Worm (Caenorhabditis elegans) whole organism, early embryonic: ENCODE data around the gene his-62.

Experiments used
- B0310.2 ChIP-seq: sonication (generic microtip); optimal IDR thresholded peaks from 2 replicates; lab custom pipeline; 2016; ENCODE audit warnings: mild to moderate bottlenecking, missing genetic modification characterization, missing compliant biosample characterization
- F13C5.2 ChIP-seq: sonication (generic microtip); optimal IDR thresholded peaks from 2 replicates; lab custom pipeline; 2017; ENCODE audit warnings: mild to moderate bottlenecking, missing genetic modification characterization, inconsistent platforms, missing compliant biosample characterization
- aly-1 ChIP-seq: sonication (generic microtip); optimal IDR thresholded peaks from 2 replicates; lab custom pipeline; 2016; ENCODE audit warnings: missing genetic modification characterization, missing compliant biosample characterization
- ama-1 ChIP-seq: fragments of 150-350 bp; optimal IDR thresholded peaks from 2 replicates; lab custom pipeline; 2014
- ceh-13 ChIP-seq: fragments of 200-800 bp; sonication (Bioruptor generic); optimal IDR thresholded peaks from 2 replicates; lab custom pipeline; 2018; ENCODE audit warnings: mild to moderate bottlenecking, missing genetic modification characterization, missing compliant biosample characterization
- ceh-36 ChIP-seq: sonication (generic microtip); optimal IDR thresholded peaks from 2 replicates; lab custom pipeline; 2016; ENCODE audit warnings: missing genetic modification characterization, inconsistent platforms, missing compliant biosample characterization
- ets-7 ChIP-seq: sonication (generic microtip); optimal IDR thresholded peaks from 2 replicates; lab custom pipeline; 2016; ENCODE audit warnings: missing genotype, missing genetic modification characterization, missing compliant biosample characterization
- flt-1 ChIP-seq: fragments of 200-800 bp; sonication (Bioruptor generic); IDR thresholded peaks from 2 replicates; pipeline ENCODE4 v1.3.6; 2022; ENCODE audit warnings: missing genetic modification characterization, missing compliant biosample characterization
- hmbx-1 ChIP-seq: sonication (generic microtip); optimal IDR thresholded peaks from 2 replicates; lab custom pipeline; 2016; ENCODE audit warnings: mild to moderate bottlenecking, missing genetic modification characterization, missing compliant biosample characterization
- hmg-4 ChIP-seq: fragments of 200-800 bp; sonication (Bioruptor generic); optimal IDR thresholded peaks from 2 replicates; lab custom pipeline; 2018; ENCODE audit warnings: mild to moderate bottlenecking, missing genetic modification characterization, missing compliant biosample characterization
- hnd-1 ChIP-seq: sonication (generic microtip); optimal IDR thresholded peaks from 2 replicates; lab custom pipeline; 2016; ENCODE audit warnings: missing genetic modification characterization, missing compliant biosample characterization
- pes-1 ChIP-seq: fragments of 200-800 bp; sonication (Bioruptor generic); IDR thresholded peaks from 2 replicates; pipeline ENCODE4 v1.3.6; 2022; ENCODE audit warnings: missing genetic modification reagents, missing genetic modification characterization, missing compliant biosample characterization
- scrt-1 ChIP-seq: fragments of 200-800 bp; sonication (Bioruptor generic); IDR thresholded peaks from 2 replicates; pipeline ENCODE4 v1.3.6; 2022; ENCODE audit warnings: missing genetic modification characterization, missing compliant biosample characterization
- sea-1 ChIP-seq: fragments of 200-800 bp; sonication (Bioruptor generic); conservative IDR thresholded peaks from 2 replicates; pipeline ENCODE4 v1.3.6; 2022; ENCODE audit warnings: missing genetic modification characterization, missing compliant biosample characterization
- tbx-11 ChIP-seq: fragments of 200-800 bp; sonication (Bioruptor generic); IDR thresholded peaks from 2 replicates; pipeline ENCODE4 v1.3.6; 2022; ENCODE audit warnings: missing genetic modification characterization, missing compliant biosample characterization
- tbx-37 ChIP-seq: fragments of 200-800 bp; sonication (Bioruptor generic); conservative IDR thresholded peaks from 2 replicates; pipeline ENCODE4 v1.3.6; 2022; ENCODE audit warnings: missing genetic modification reagents, missing genetic modification characterization, missing compliant biosample characterization
- tra-4 ChIP-seq: sonication (generic microtip); optimal IDR thresholded peaks from 2 replicates; lab custom pipeline; 2017; ENCODE audit warnings: missing genetic modification characterization, missing compliant biosample characterization

Gene his-62

ce11 chrIV:7468638-7469037, 17.7 kb upstream of the his-62 start:
- no peak for TF ChIP-seq B0310.2 (tag; lab: Kevin White, UChicago)
- TF ChIP-seq sea-1 (GFP tag; lab: Robert Waterston, UW) = no peak
- TF ChIP-seq hnd-1 (tag; lab: Kevin White, UChicago) = no peak
- TF ChIP-seq flt-1 (GFP tag; lab: Robert Waterston, UW) = no peak
- TF ChIP-seq hmbx-1 (tag; lab: Kevin White, UChicago) = no peak
- TF ChIP-seq tra-4 (tag; lab: Kevin White, UChicago) = no peak
- TF ChIP-seq hmg-4 (GFP tag; lab: Kevin White, UChicago) = no peak
- TF ChIP-seq ceh-36 (tag; lab: Kevin White, UChicago) = no peak
- TF ChIP-seq pes-1 (GFP tag; lab: Robert Waterston, UW) = no peak
- no peak for TF ChIP-seq tbx-11 (GFP tag; lab: Robert Waterston, UW)
- TF ChIP-seq ceh-13 (GFP tag; lab: Kevin White, UChicago) = no peak
- TF ChIP-seq F13C5.2 = no peak
- no peak for TF ChIP-seq ama-1 (lab: Kevin White, UChicago)

ce11 chrIV:7469782-7470413, 16.4 kb upstream of the his-62 start, which contains the start of gene F55G1.7:
Gene F55G1.7 (minus strand): TSS chrIV:7469832.
- TF ChIP-seq B0310.2 (tag; lab: Kevin White, UChicago) (no peak), ceh-13 (GFP tag; lab: Kevin White, UChicago) (no peak), tbx-37 (no peak), pes-1 (GFP tag; lab: Robert Waterston, UW) (no peak), scrt-1 (GFP tag; lab: Robert Waterston, UW) (no peak), hnd-1 (tag; lab: Kevin White, UChicago) (no peak), flt-1 (GFP tag; lab: Robert Waterston, UW) (no peak), hmg-4 (GFP tag; lab: Kevin White, UChicago) (no peak)

- TF ChIP-seq tbx-37 = no peak
- TF ChIP-seq hmbx-1 (tag; lab: Kevin White, UChicago) = no peak
- TF ChIP-seq ceh-36 (tag; lab: Kevin White, UChicago) = no peak
- TF ChIP-seq flt-1 (GFP tag; lab: Robert Waterston, UW) = no peak
- no peak for TF ChIP-seq ets-7
- TF ChIP-seq pes-1 (GFP tag; lab: Robert Waterston, UW) = no peak
- TF ChIP-seq sea-1 (GFP tag; lab: Robert Waterston, UW) = no peak
- TF ChIP-seq tra-4 (tag; lab: Kevin White, UChicago) = no peak
- TF ChIP-seq F13C5.2 = no peak
- TF ChIP-seq B0310.2 (tag; lab: Kevin White, UChicago) = no peak
- no peak for TF ChIP-seq ama-1 (lab: Kevin White, UChicago)
- no peak for TF ChIP-seq tbx-11 (GFP tag; lab: Robert Waterston, UW)
- TF ChIP-seq aly-1 = no peak
- no peak for TF ChIP-seq hnd-1 (tag; lab: Kevin White, UChicago)
These were observed 13.1 kb upstream of the his-62 start, which contains the start of the genes plk-3 and F55G1.6 for ce11 chrIV:7473159-7473649. Gene plk-3 (minus strand): TSS chrIV:7473209. Gene F55G1.6 (plus strand): TSS chrIV:7473517.

ce11 chrIV:7474826-7475225, 11.5 kb upstream of the his-62 start, which contains the start of gene slc-25A18.2:
Gene slc-25A18.2 (plus strand): TSS chrIV:7475041.
- TF ChIP-seq hmg-4 (GFP tag; lab: Kevin White, UChicago) (no peak), ets-7 (no peak), tbx-11 (GFP tag; lab: Robert Waterston, UW) (no peak), tbx-37 (no peak), aly-1 (no peak), ceh-36 (tag; lab: Kevin White, UChicago) (no peak)

- TF ChIP-seq hmbx-1 (tag; lab: Kevin White, UChicago) (no peak), flt-1 (GFP tag; lab: Robert Waterston, UW) (no peak), ets-7 (no peak), tbx-37 (no peak), pes-1 (GFP tag; lab: Robert Waterston, UW) (no peak), ama-1 (lab: Kevin White, UChicago) (no peak), tbx-11 (GFP tag; lab: Robert Waterston, UW) (no peak), hmg-4 (GFP tag; lab: Kevin White, UChicago) (no peak), B0310.2 (tag; lab: Kevin White, UChicago) (no peak)
These were observed 9.1 kb upstream of the his-62 start, which contains the start of gene pycr-4 for ce11 chrIV:7477197-7477596. Gene pycr-4 (minus strand): TSS chrIV:7477297.

ce11 chrIV:7477697-7478096, 8.6 kb upstream of the his-62 start:
- TF ChIP-seq tbx-37 = no peak
- TF ChIP-seq hmbx-1 (tag; lab: Kevin White, UChicago) = no peak
- TF ChIP-seq tra-4 (tag; lab: Kevin White, UChicago) = no peak
- no peak for TF ChIP-seq pes-1 (GFP tag; lab: Robert Waterston, UW)

- TF ChIP-seq aly-1 = no peak
- TF ChIP-seq tbx-37 = no peak
- TF ChIP-seq ets-7 = no peak
- no peak for TF ChIP-seq tbx-11 (GFP tag; lab: Robert Waterston, UW)
- no peak for TF ChIP-seq pes-1 (GFP tag; lab: Robert Waterston, UW)
- TF ChIP-seq ama-1 (lab: Kevin White, UChicago) = no peak
- TF ChIP-seq sea-1 (GFP tag; lab: Robert Waterston, UW) = no peak
- no peak for TF ChIP-seq B0310.2 (tag; lab: Kevin White, UChicago)
- TF ChIP-seq ceh-36 (tag; lab: Kevin White, UChicago) = no peak
- no peak for TF ChIP-seq ceh-13 (GFP tag; lab: Kevin White, UChicago)
These were observed 8.2 kb upstream of the his-62 start, which contains the start of gene rod-1 for ce11 chrIV:7478134-7478533. Gene rod-1 (plus strand): TSS chrIV:7478452.
